Worm (Caenorhabditis elegans) whole organism, L1 larva: Measurements from ENCODE around the gene flp-5.

Experiments used
- C34B4.2 ChIP-seq: sonication (generic microtip); optimal IDR thresholded peaks from 2 replicates; lab custom pipeline; 2017; ENCODE audit warnings: mild to moderate bottlenecking, missing genetic modification characterization, missing compliant biosample characterization
- F16B12.6 ChIP-seq: fragments of 150-350 bp; optimal IDR thresholded peaks from 2 replicates; lab custom pipeline; 2014; ENCODE audit warnings: missing biosample characterization, missing genetic modification characterization
- Y116A8C.19 ChIP-seq: sonication (generic microtip); optimal IDR thresholded peaks from 2 replicates; lab custom pipeline; 2016; ENCODE audit warnings: missing compliant biosample characterization, missing genetic modification characterization, borderline replicate concordance
- aha-1 ChIP-seq: fragments of 150-350 bp; optimal IDR thresholded peaks from 2 replicates; lab custom pipeline; 2014; ENCODE audit warnings: missing biosample characterization, missing genetic modification characterization
- alr-1 ChIP-seq: fragments of 200-800 bp; sonication (Bioruptor generic); optimal IDR thresholded peaks from 2 replicates; lab custom pipeline; 2018; ENCODE audit warnings: borderline replicate concordance, mild to moderate bottlenecking, missing genetic modification characterization, missing compliant biosample characterization
- ama-1 ChIP-seq: fragments of 150-350 bp; optimal IDR thresholded peaks from 2 replicates; lab custom pipeline; 2014
- ceh-88 ChIP-seq: fragments of 200-800 bp; sonication (Bioruptor generic); IDR thresholded peaks from 2 replicates; pipeline ENCODE4 v1.3.6; 2022; ENCODE audit warnings: missing genetic modification characterization, missing compliant biosample characterization
- dsc-1 ChIP-seq: sonication (generic microtip); optimal IDR thresholded peaks from 2 replicates; lab custom pipeline; 2016; ENCODE audit warnings: mild to moderate bottlenecking, missing genetic modification characterization, missing compliant biosample characterization
- efl-1 ChIP-seq, 4 experiments: fragments of 150-350 bp; optimal IDR thresholded peaks in 3 of 4; peaks in 1 of 4; 1 replicate in 1 of 4; 2 replicates in 3 of 4; lab custom pipeline; 2014; ENCODE audit warnings: missing biosample characterization in 2 of 4, missing genetic modification characterization in 2 of 4, missing genetic modification reagents in 2 of 4
- efl-3 ChIP-seq: fragments of 200-800 bp; sonication (Bioruptor generic); optimal IDR thresholded peaks from 2 replicates; lab custom pipeline; 2018; ENCODE audit warnings: mild to moderate bottlenecking, missing genetic modification characterization, missing compliant biosample characterization
- egl-13 ChIP-seq: sonication (generic microtip); optimal IDR thresholded peaks from 2 replicates; lab custom pipeline; 2016; ENCODE audit warnings: missing genotype, missing genetic modification reagents, missing genetic modification characterization, missing compliant biosample characterization
- elt-2 ChIP-seq: sonication (generic microtip); optimal IDR thresholded peaks from 2 replicates; lab custom pipeline; 2016; ENCODE audit warnings: missing genetic modification characterization, mild to moderate bottlenecking, inconsistent platforms, missing compliant biosample characterization, missing genetic modification reagents
- elt-3 ChIP-seq, 6 experiments: fragments of 150-350 bp in 1 of 6; sonication (generic microtip); optimal IDR thresholded peaks; 2 replicates each; lab custom pipeline; 2017 to 2018; ENCODE audit warnings: missing biosample characterization in 6 of 6, missing genetic modification characterization in 6 of 6, inconsistent platforms in 1 of 6
- fkh-10 ChIP-seq: sonication (generic microtip); optimal IDR thresholded peaks from 2 replicates; lab custom pipeline; 2017; ENCODE audit warnings: missing biosample characterization, missing genetic modification reagents, missing genetic modification characterization
- fkh-4 ChIP-seq: sonication (generic microtip); optimal IDR thresholded peaks from 2 replicates; lab custom pipeline; 2016; ENCODE audit warnings: missing compliant biosample characterization, missing genetic modification characterization, borderline replicate concordance
- fos-1 ChIP-seq: fragments of 150-350 bp; optimal IDR thresholded peaks from 2 replicates; lab custom pipeline; 2014; ENCODE audit warnings: missing biosample characterization, missing genetic modification characterization
- grh-1 ChIP-seq: fragments of 200-800 bp; sonication (Bioruptor generic); IDR thresholded peaks from 2 replicates; pipeline ENCODE4 v1.3.6; 2022; ENCODE audit warnings: missing genetic modification reagents, missing genetic modification characterization, missing compliant biosample characterization
- hlh-4 ChIP-seq: sonication (generic microtip); optimal IDR thresholded peaks from 2 replicates; lab custom pipeline; 2016; ENCODE audit warnings: mild to moderate bottlenecking, missing genetic modification characterization, missing compliant biosample characterization
- hpl-2 ChIP-seq: fragments of 150-350 bp; optimal IDR thresholded peaks from 2 replicates; lab custom pipeline; 2014; ENCODE audit warnings: missing biosample characterization, missing genetic modification reagents, missing genetic modification characterization
- lin-14 ChIP-seq: fragments of 200-800 bp; sonication (Bioruptor generic); optimal IDR thresholded peaks from 2 replicates; lab custom pipeline; 2018; ENCODE audit warnings: mild to moderate bottlenecking, missing genetic modification characterization, moderate library complexity, missing compliant biosample characterization
- lin-15B ChIP-seq: fragments of 150-350 bp; sonication (generic microtip); optimal IDR thresholded peaks from 3 replicates; lab custom pipeline; 2014; ENCODE audit warnings: missing biosample characterization, missing genetic modification characterization
- lin-39 ChIP-seq: fragments of 150-350 bp; optimal IDR thresholded peaks from 2 replicates; lab custom pipeline; 2014; ENCODE audit warnings: missing biosample characterization, missing genetic modification reagents, missing genetic modification characterization
- lsy-2 ChIP-seq, 2 experiments: fragments of 150-350 bp; optimal IDR thresholded peaks; 2 replicates each; lab custom pipeline; 2014; ENCODE audit warnings: missing biosample characterization in 2 of 2, missing genetic modification characterization in 2 of 2
- mab-9 ChIP-seq: fragments of 200-800 bp; sonication (Bioruptor generic); IDR thresholded peaks from 2 replicates; pipeline ENCODE4 v1.3.6; 2022; ENCODE audit warnings: missing genetic modification reagents, missing genetic modification characterization, missing compliant biosample characterization
- nhr-11 ChIP-seq: fragments of 150-350 bp; optimal IDR thresholded peaks from 2 replicates; lab custom pipeline; 2014; ENCODE audit warnings: missing biosample characterization, missing genetic modification characterization
- nhr-12 ChIP-seq: sonication (generic microtip); optimal IDR thresholded peaks from 2 replicates; lab custom pipeline; 2017; ENCODE audit warnings: missing biosample characterization, missing genetic modification characterization
- nhr-19 ChIP-seq: fragments of 200-800 bp; sonication (Bioruptor generic); conservative IDR thresholded peaks from 2 replicates; pipeline ENCODE4 v1.3.6; 2022; ENCODE audit warnings: missing genetic modification characterization, missing compliant biosample characterization
- nhr-20 ChIP-seq: sonication (generic microtip); optimal IDR thresholded peaks from 2 replicates; lab custom pipeline; 2016; ENCODE audit warnings: mild to moderate bottlenecking, missing genetic modification characterization, missing compliant biosample characterization
- nhr-237 ChIP-seq: fragments of 150-350 bp; optimal IDR thresholded peaks from 2 replicates; lab custom pipeline; 2014; ENCODE audit warnings: missing biosample characterization, missing genetic modification characterization
- nhr-28 ChIP-seq: fragments of 150-350 bp; optimal IDR thresholded peaks from 2 replicates; lab custom pipeline; 2014; ENCODE audit warnings: missing biosample characterization, missing genetic modification characterization
- nhr-47 ChIP-seq: sonication (generic microtip); optimal IDR thresholded peaks from 2 replicates; lab custom pipeline; 2016; ENCODE audit warnings: mild to moderate bottlenecking, missing genetic modification characterization, moderate library complexity, missing compliant biosample characterization
- nhr-76 ChIP-seq: sonication (generic microtip); optimal IDR thresholded peaks from 2 replicates; lab custom pipeline; 2017; ENCODE audit warnings: missing biosample characterization, missing genetic modification characterization
- nhr-77 ChIP-seq: fragments of 150-350 bp; optimal IDR thresholded peaks from 2 replicates; lab custom pipeline; 2014; ENCODE audit warnings: missing biosample characterization, missing genetic modification characterization
- nhr-85 ChIP-seq: sonication (generic microtip); peaks from one replicate; lab custom pipeline; 2016; ENCODE audit warnings: missing genetic modification characterization, inconsistent platforms, missing compliant biosample characterization
- nhr-90 ChIP-seq: sonication (generic microtip); optimal IDR thresholded peaks from 2 replicates; lab custom pipeline; 2016; ENCODE audit warnings: mild to moderate bottlenecking, missing genetic modification characterization, missing compliant biosample characterization; ENCODE audit not compliant: poor library complexity
- pag-3 ChIP-seq: sonication (generic microtip); optimal IDR thresholded peaks from 2 replicates; lab custom pipeline; 2017; ENCODE audit warnings: missing genetic modification characterization, mild to moderate bottlenecking, missing compliant biosample characterization, antibody characterized with exemption, borderline replicate concordance; ENCODE audit not compliant: insufficient read depth
- pax-3 ChIP-seq: fragments of 200-800 bp; sonication (Bioruptor generic); optimal IDR thresholded peaks from 2 replicates; lab custom pipeline; 2018; ENCODE audit warnings: mild to moderate bottlenecking, missing genetic modification characterization, moderate library complexity, missing compliant biosample characterization
- pqm-1 ChIP-seq: sonication (generic microtip); optimal IDR thresholded peaks from 3 replicates; lab custom pipeline; 2017; ENCODE audit warnings: missing biosample characterization, missing genetic modification characterization
- rnt-1 ChIP-seq: sonication (generic microtip); optimal IDR thresholded peaks from 2 replicates; lab custom pipeline; 2016; ENCODE audit warnings: mild to moderate bottlenecking, missing genetic modification characterization, moderate library complexity, missing compliant biosample characterization
- skn-1 ChIP-seq: fragments of 150-350 bp; optimal IDR thresholded peaks from 2 replicates; lab custom pipeline; 2014; ENCODE audit warnings: missing biosample characterization, missing genetic modification characterization
- snpc-4 ChIP-seq: fragments of 150-350 bp; optimal IDR thresholded peaks from 2 replicates; lab custom pipeline; 2014; ENCODE audit warnings: missing biosample characterization, missing genetic modification characterization
- snu-23 ChIP-seq: sonication (generic microtip); optimal IDR thresholded peaks from 2 replicates; lab custom pipeline; 2016; ENCODE audit warnings: missing genetic modification characterization, missing compliant biosample characterization
- sptf-1 ChIP-seq: fragments of 150-350 bp; optimal IDR thresholded peaks from 2 replicates; lab custom pipeline; 2014; ENCODE audit warnings: missing biosample characterization, missing genetic modification characterization
- sup-37 ChIP-seq: fragments of 200-800 bp; sonication (Bioruptor generic); optimal IDR thresholded peaks from 2 replicates; lab custom pipeline; 2018; ENCODE audit warnings: mild to moderate bottlenecking, missing genetic modification characterization, missing compliant biosample characterization
- swsn-7 ChIP-seq: sonication (generic microtip); optimal IDR thresholded peaks from 2 replicates; lab custom pipeline; 2016; ENCODE audit warnings: missing genetic modification characterization, missing compliant biosample characterization
- tbx-2 ChIP-seq: sonication (generic microtip); optimal IDR thresholded peaks from 2 replicates; lab custom pipeline; 2016; ENCODE audit warnings: missing genetic modification characterization, missing compliant biosample characterization
- tlp-1 ChIP-seq: fragments of 150-350 bp; optimal IDR thresholded peaks from 2 replicates; lab custom pipeline; 2014; ENCODE audit warnings: missing biosample characterization, missing genetic modification characterization
- unc-62 ChIP-seq: fragments of 150-350 bp; optimal IDR thresholded peaks from 2 replicates; lab custom pipeline; 2014; ENCODE audit warnings: missing biosample characterization, missing genetic modification reagents, missing genetic modification characterization
- unc-86 ChIP-seq: sonication (generic microtip); optimal IDR thresholded peaks from 2 replicates; lab custom pipeline; 2016; ENCODE audit warnings: missing genetic modification characterization, missing compliant biosample characterization
- xbp-1 ChIP-seq: sonication (generic microtip); optimal IDR thresholded peaks from 2 replicates; lab custom pipeline; 2016; ENCODE audit warnings: missing genetic modification characterization, missing compliant biosample characterization
- zip-4 ChIP-seq: fragments of 200-800 bp; sonication (Bioruptor generic); optimal IDR thresholded peaks from 2 replicates; lab custom pipeline; 2018; ENCODE audit warnings: mild to moderate bottlenecking, missing genetic modification characterization, moderate library complexity, missing compliant biosample characterization
- ztf-4 ChIP-seq: fragments of 150-350 bp; optimal IDR thresholded peaks from 2 replicates; lab custom pipeline; 2014; ENCODE audit warnings: missing biosample characterization, missing genetic modification characterization

flp-5 gene

ce11 chrX:8479050-8479449 lies 49.0 kb upstream of the flp-5 start (continued):
- no peak for TF ChIP-seq ceh-88 (GFP tag; lab: Robert Waterston, UW)

DNA sequence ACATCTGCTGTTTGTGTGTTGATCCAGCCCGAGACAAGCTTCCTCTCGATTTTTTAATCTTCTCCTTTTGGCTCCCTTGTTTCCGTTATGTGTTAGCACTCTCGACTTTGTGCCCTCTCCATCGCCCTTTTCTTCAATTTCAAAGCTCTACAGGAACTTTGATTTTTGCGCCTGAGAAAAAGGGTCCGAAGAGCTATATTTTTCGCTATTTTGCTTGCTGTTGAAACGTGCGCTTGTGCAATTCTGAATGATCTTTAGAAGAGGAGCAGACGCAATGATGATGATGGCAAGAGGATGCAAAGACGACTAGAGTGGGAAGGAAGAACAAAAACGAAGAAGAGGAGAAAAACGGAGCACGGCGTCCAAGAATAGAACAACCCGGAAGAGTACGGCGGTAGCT lies 46.3 kb upstream of the flp-5 start:
- TF ChIP-seq zip-4 (GFP tag; lab: Kevin White, UChicago) (no peak), nhr-77 (tag; lab: Kevin White, UChicago) (no peak), nhr-28 (no peak), nhr-19 (GFP tag; lab: Robert Waterston, UW) (peak; percentile 24; the same call in 1 of the 2 replicates), hlh-4 (tag; lab: Kevin White, UChicago) (no peak), F16B12.6 (no peak), rnt-1 (peak; percentile 51), unc-86 (tag; lab: Kevin White, UChicago) (peak; percentile 46), ceh-88 (GFP tag; lab: Robert Waterston, UW) (no peak), nhr-11 (no peak), lin-39 (tag; lab: Kevin White, UChicago) (no peak), xbp-1 (no peak), pqm-1 (no peak), sup-37 (GFP tag; lab: Kevin White, UChicago) (no peak), nhr-85 (no peak), snu-23 (GFP tag; lab: Kevin White, UChicago) (peak; percentile 33), grh-1 (GFP tag; lab: Robert Waterston, UW) (no peak), elt-2 (tag; lab: Kevin White, UChicago) (no peak), ama-1 (no peak), pax-3 (tag; lab: Kevin White, UChicago) (no peak), fkh-4 (tag; lab: Kevin White, UChicago) (no peak), hpl-2 (GFP tag; lab: Kevin White, UChicago) (no peak), tlp-1 (tag; lab: Kevin White, UChicago) (no peak), ztf-4 (tag; lab: Kevin White, UChicago) (no peak), fkh-10 (peak; percentile 94), aha-1 (tag; lab: Kevin White, UChicago) (no peak), nhr-20 (tag; lab: Kevin White, UChicago) (no peak), pag-3 (tag; lab: Kevin White, UChicago) (no peak), egl-13 (tag; lab: Kevin White, UChicago) (no peak), lin-14 (peak; percentile 87), C34B4.2 (no peak), lin-15B (tag; lab: Kevin White, UChicago) (no peak), snpc-4 (no peak), tbx-2 (no peak), sptf-1 (tag; lab: Kevin White, UChicago) (no peak), elt-3 (tag; optimal IDR thresholded peaks at IDR 0.05; lab: Kevin White, UChicago) (no peak), nhr-90 (tag; lab: Kevin White, UChicago) (no peak), skn-1 (tag; lab: Kevin White, UChicago) (peak; percentile 13), nhr-237 (tag; lab: Kevin White, UChicago) (no peak), dsc-1 (peak; percentile 21), lsy-2 (tag; optimal IDR thresholded peaks at IDR 0.05; lab: Kevin White, UChicago) (peak in 1 of 2 experiments; percentile 6), nhr-76 (no peak), efl-3 (GFP tag; lab: Kevin White, UChicago) (no peak), nhr-12 (tag; lab: Kevin White, UChicago) (no peak), nhr-47 (tag; lab: Kevin White, UChicago) (peak; percentile 27), mab-9 (GFP tag; lab: Robert Waterston, UW) (no peak), fos-1 (tag; lab: Kevin White, UChicago) (no peak), Y116A8C.19 (tag; lab: Kevin White, UChicago) (no peak), swsn-7 (peak; percentile 17), alr-1 (tag; lab: Kevin White, UChicago) (no peak), unc-62 (GFP tag; lab: Kevin White, UChicago) (no peak), efl-1 (optimal IDR thresholded peaks at IDR 0.05; lab: Kevin White, UChicago) (no peak), efl-1 (GFP tag; optimal IDR thresholded peaks at IDR 0.05 in 1 of 2; lab: Kevin White, UChicago) (no peak)
